Worm (Caenorhabditis elegans) whole organism, midembryonic: ENCODE results near the gene srh-214.

ENCODE experiments used
- T22C8.4 ChIP-seq: fragments of 200-800 bp; sonication (Bioruptor generic); IDR thresholded peaks from 2 replicates; pipeline ENCODE4 v1.3.6; 2022; ENCODE audit warnings: missing genetic modification characterization, missing compliant biosample characterization
- cog-1 ChIP-seq: sonication (generic microtip); optimal IDR thresholded peaks from 2 replicates; lab custom pipeline; 2016; ENCODE audit warnings: missing genetic modification characterization, missing compliant biosample characterization
- flt-1 ChIP-seq: fragments of 200-800 bp; sonication (Bioruptor generic); IDR thresholded peaks from 2 replicates; pipeline ENCODE4 v1.3.6; 2022; ENCODE audit warnings: missing genetic modification characterization, missing compliant biosample characterization
- klf-2 ChIP-seq: fragments of 200-800 bp; sonication (Bioruptor generic); conservative IDR thresholded peaks from 2 replicates; pipeline ENCODE4 v1.3.6; 2022; ENCODE audit warnings: missing genetic modification reagents, missing genetic modification characterization, missing compliant biosample characterization
- med-1 ChIP-seq: sonication (generic microtip); optimal IDR thresholded peaks from 2 replicates; lab custom pipeline; 2017; ENCODE audit warnings: missing genetic modification characterization, mild to moderate bottlenecking, missing compliant biosample characterization, antibody characterized with exemption, missing genetic modification reagents; ENCODE audit not compliant: insufficient read depth
- ref-1 ChIP-seq: fragments of 200-800 bp; sonication (Bioruptor generic); conservative IDR thresholded peaks from 2 replicates; pipeline ENCODE4 v1.3.6; 2022; ENCODE audit warnings: missing genetic modification reagents, missing genetic modification characterization, missing compliant biosample characterization
- tab-1 ChIP-seq: fragments of 200-800 bp; sonication (Bioruptor generic); IDR thresholded peaks from 2 replicates; pipeline ENCODE4 v1.3.6; 2022; ENCODE audit warnings: missing genetic modification characterization, missing compliant biosample characterization
- ztf-23 ChIP-seq: fragments of 200-800 bp; sonication (Bioruptor generic); IDR thresholded peaks from 2 replicates; pipeline ENCODE4 v1.3.6; 2022; ENCODE audit warnings: missing genetic modification reagents, missing genetic modification characterization, missing compliant biosample characterization
- ztf-29 ChIP-seq: fragments of 200-800 bp; sonication (Bioruptor generic); IDR thresholded peaks from 2 replicates; pipeline ENCODE4 v1.3.6; 2022; ENCODE audit warnings: missing genetic modification reagents, missing genetic modification characterization, missing compliant biosample characterization

The srh-214 gene

DNA sequence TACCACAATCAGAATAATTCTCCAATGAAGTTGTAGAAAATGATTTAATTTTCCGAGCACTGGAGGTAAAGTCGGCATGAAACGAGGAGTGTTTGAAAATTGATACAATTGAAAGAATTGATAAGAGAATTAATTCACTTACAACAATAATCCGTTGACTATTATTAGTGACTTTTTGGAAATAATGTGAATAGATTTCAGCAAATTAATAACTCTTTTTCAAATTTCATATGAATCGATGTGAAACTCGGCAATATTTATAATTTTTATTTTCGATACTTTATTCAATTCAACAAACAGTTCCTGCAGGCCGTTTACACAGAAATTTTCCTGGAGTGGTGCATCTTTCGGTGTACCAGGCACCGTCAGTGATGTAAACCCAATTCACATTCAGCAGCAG, 22.4 kb upstream of the srh-214 start, which contains the start of gene clec-37:
clec-37 (minus strand) TSS at position 101 of the 400 bp plus-strand sequence.
- TF ChIP-seq ztf-29 (GFP tag; lab: Robert Waterston, UW) (no peak), klf-2 (no peak), flt-1 (GFP tag; lab: Robert Waterston, UW) (no peak), T22C8.4 (GFP tag; lab: Robert Waterston, UW) (no peak), cog-1 (tag; lab: Kevin White, UChicago) (no peak), med-1 (GFP tag; lab: Kevin White, UChicago) (no peak), tab-1 (GFP tag; lab: Robert Waterston, UW) (no peak), ztf-23 (no peak), ref-1 (GFP tag; lab: Robert Waterston, UW) (no peak)

- TF ChIP-seq flt-1 (GFP tag; lab: Robert Waterston, UW) (no peak), cog-1 (tag; lab: Kevin White, UChicago) (no peak), T22C8.4 (GFP tag; lab: Robert Waterston, UW) (no peak), ztf-23 (no peak)
Measured at ce11 chrV:16848498-16848897, 18.9 kb upstream of the srh-214 start, which contains the start of the genes clec-36 and clec-26. Gene clec-36, minus strand, starts transcription at chrV:16848598. Gene clec-26, plus strand, starts transcription at chrV:16848611.

ce11 chrV:16842941-16843340, 13.4 kb upstream of the srh-214 start, which contains the start of gene clec-25:
Gene clec-25, plus strand, starts transcription at chrV:16843241.
- TF ChIP-seq ztf-23 (no peak), klf-2 (no peak), ztf-29 (GFP tag; lab: Robert Waterston, UW) (no peak), ref-1 (GFP tag; lab: Robert Waterston, UW) (no peak), med-1 (GFP tag; lab: Kevin White, UChicago) (no peak), tab-1 (GFP tag; lab: Robert Waterston, UW) (no peak), cog-1 (tag; lab: Kevin White, UChicago) (no peak), flt-1 (GFP tag; lab: Robert Waterston, UW) (no peak), T22C8.4 (GFP tag; lab: Robert Waterston, UW) (no peak)

DNA sequence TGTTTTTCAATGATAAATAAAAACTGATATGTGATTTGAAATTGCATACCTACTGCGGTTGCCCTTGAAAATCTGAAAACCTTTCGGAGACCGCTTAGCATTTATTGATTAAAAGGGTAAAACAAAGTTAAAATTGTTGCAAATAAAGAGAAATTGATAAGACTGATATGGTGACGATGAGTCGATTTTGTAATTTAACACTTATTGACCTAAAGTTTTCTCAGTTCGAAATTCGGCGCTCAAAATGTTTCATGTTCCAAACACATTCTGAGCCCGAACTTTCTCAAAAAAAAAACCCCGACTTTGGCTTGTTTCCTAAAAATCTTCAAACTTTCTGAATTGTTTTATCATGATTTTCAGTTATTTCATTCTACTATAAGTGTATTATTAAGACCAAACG, 11.4 kb upstream of the srh-214 start, which contains the start of gene clec-40:
clec-40 (minus strand) TSS at position 101 of the 400 bp plus-strand sequence.
- TF ChIP-seq med-1 (GFP tag; lab: Kevin White, UChicago), result no peak
- no peak for TF ChIP-seq ztf-29 (GFP tag; lab: Robert Waterston, UW)
- TF ChIP-seq flt-1 (GFP tag; lab: Robert Waterston, UW), result no peak
- no peak for TF ChIP-seq ztf-23
- TF ChIP-seq klf-2, result no peak
- TF ChIP-seq tab-1 (GFP tag; lab: Robert Waterston, UW), result no peak

DNA sequence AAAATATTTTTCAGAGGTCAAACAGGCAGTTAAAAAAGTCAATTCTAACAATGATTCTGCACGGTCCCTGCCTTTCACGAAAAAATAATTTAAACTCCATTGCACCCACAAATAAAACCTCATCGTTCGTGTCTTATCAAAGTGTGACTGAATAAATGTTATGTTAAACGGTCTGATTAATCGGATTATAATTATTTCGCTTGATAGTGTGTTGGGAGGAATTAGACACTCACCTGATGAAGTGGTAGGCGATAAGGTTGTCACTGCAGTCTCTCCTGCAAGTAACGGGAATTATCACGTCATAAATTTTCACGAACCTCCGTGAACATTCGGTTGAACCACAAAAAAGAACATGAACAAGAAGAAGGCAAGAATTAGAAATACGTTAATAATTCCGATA, 10.7 kb upstream of the srh-214 start:
- TF ChIP-seq ztf-29 (GFP tag; lab: Robert Waterston, UW) (no peak), T22C8.4 (GFP tag; lab: Robert Waterston, UW) (no peak), tab-1 (GFP tag; lab: Robert Waterston, UW) (no peak), flt-1 (GFP tag; lab: Robert Waterston, UW) (no peak), ref-1 (GFP tag; lab: Robert Waterston, UW) (no peak), cog-1 (tag; lab: Kevin White, UChicago) (no peak), ztf-23 (no peak), klf-2 (no peak), med-1 (GFP tag; lab: Kevin White, UChicago) (no peak)

DNA sequence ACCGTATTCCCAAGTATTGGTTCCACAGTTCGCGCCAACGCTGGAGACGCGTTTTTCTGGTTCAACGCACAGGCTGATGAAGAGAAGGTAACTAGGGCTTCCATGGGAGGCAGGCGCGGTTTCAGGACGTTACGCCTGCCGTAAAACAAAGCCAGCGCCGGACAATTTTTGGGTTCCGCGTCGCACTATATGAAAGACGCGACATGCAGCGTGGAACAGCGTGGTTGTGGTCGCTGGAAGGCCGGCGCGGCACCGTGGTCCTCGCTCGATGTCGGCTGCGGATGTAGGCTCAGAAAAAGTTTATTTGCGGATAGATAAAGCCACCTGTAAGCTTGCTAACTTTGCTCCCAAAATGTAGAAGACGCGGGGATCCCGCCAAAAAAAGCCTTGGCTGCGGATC, 8.9 kb upstream of the srh-214 start:
- TF ChIP-seq flt-1 (GFP tag; lab: Robert Waterston, UW), result no peak
- no peak for TF ChIP-seq ztf-29 (GFP tag; lab: Robert Waterston, UW)
- TF ChIP-seq tab-1 (GFP tag; lab: Robert Waterston, UW), result no peak
- no peak for TF ChIP-seq ztf-23
- TF ChIP-seq med-1 (GFP tag; lab: Kevin White, UChicago), result no peak

ce11 chrV:16836100-16836499, 6.5 kb upstream of the srh-214 start:
- TF ChIP-seq flt-1 (GFP tag; lab: Robert Waterston, UW), result no peak
- TF ChIP-seq ref-1 (GFP tag; lab: Robert Waterston, UW), result no peak
- no peak for TF ChIP-seq med-1 (GFP tag; lab: Kevin White, UChicago)
- no peak for TF ChIP-seq cog-1 (tag; lab: Kevin White, UChicago)
- TF ChIP-seq ztf-29 (GFP tag; lab: Robert Waterston, UW), result no peak
- no peak for TF ChIP-seq tab-1 (GFP tag; lab: Robert Waterston, UW)
- no peak for TF ChIP-seq klf-2
- TF ChIP-seq T22C8.4 (GFP tag; lab: Robert Waterston, UW), result no peak
- no peak for TF ChIP-seq ztf-23

DNA sequence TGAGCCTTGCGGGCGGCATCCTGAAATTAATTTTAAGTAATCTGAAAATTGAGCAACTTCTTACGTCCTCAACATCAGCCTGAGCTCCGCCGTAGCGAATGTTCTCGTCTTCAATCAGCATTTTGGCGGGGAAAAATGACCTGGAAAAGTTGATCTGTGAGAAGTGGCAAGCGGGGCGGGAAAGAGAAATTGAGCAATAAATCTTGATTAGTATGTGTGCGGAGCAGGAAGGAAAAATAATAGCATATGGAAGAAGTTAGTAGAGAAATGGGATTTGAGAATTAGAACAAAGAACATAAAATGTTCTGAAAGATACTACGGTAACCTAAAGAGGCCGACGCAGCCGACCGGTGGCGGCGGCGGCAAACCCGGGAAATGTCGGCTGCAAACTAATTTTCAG, 5.4 kb upstream of the srh-214 start, which contains the start of gene tni-3:
tni-3 (minus strand) TSS at position 140 of the 400 bp plus-strand sequence.
- TF ChIP-seq tab-1 (GFP tag; lab: Robert Waterston, UW) (no peak), klf-2 (no peak), flt-1 (GFP tag; lab: Robert Waterston, UW) (no peak), cog-1 (tag; lab: Kevin White, UChicago) (no peak), ztf-29 (GFP tag; lab: Robert Waterston, UW) (no peak), med-1 (GFP tag; lab: Kevin White, UChicago) (no peak), T22C8.4 (GFP tag; lab: Robert Waterston, UW) (no peak), ztf-23 (no peak), ref-1 (GFP tag; lab: Robert Waterston, UW) (no peak)

DNA sequence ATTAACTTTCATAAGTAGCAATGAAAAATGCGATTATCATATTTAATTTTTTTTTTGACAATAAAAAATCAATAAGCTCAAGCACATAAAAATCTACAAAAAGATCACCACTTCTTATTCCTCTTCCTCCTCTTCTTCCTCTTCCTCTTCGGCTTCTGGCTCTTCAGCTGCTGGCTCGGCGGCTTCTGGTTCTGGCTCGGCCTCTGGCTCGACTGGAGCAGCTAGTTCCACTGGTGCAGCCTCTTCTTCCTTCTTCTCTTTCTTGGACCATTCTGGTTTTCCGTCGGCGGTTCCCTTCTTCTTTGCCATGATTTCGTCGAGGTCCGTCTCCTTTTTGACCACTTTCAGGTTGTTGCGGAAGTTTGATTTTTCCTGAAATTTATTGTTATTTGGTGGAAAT, 4.1 kb upstream of the srh-214 start:
- TF ChIP-seq T22C8.4 (GFP tag; lab: Robert Waterston, UW) (no peak), ztf-29 (GFP tag; lab: Robert Waterston, UW) (no peak), med-1 (GFP tag; lab: Kevin White, UChicago) (no peak), flt-1 (GFP tag; lab: Robert Waterston, UW) (no peak), tab-1 (GFP tag; lab: Robert Waterston, UW) (no peak), klf-2 (no peak), ztf-23 (no peak), ref-1 (GFP tag; lab: Robert Waterston, UW) (no peak), cog-1 (tag; lab: Kevin White, UChicago) (no peak)
